Fruit fly (Drosophila melanogaster): ENCODE results near the gene ND-ACP.

Gene ND-ACP

dm6 chr3L:1352065-1352464, 22.3 kb downstream of the ND-ACP start:
- TF ChIP-seq CG30431 (GFP tag; optimal IDR thresholded peaks at IDR 0.05) = no peak
- peak; percentile 5 for TF ChIP-seq Blimp-1 (GFP tag; optimal IDR thresholded peaks at IDR 0.05)
- peak; percentile 16 for TF ChIP-seq chn (GFP tag; optimal IDR thresholded peaks at IDR 0.05)
- TF ChIP-seq Ets65A (GFP tag) = peak; percentile 71
- TF ChIP-seq CG12769 (tag; optimal IDR thresholded peaks at IDR 0.05) = peak; percentile 21
- peak; percentile 3 for TF ChIP-seq twi (tag; optimal IDR thresholded peaks at IDR 0.05)
- TF ChIP-seq Abd-B (GFP tag; optimal IDR thresholded peaks at IDR 0.05) = peak; percentile 43
- peak; percentile 78 for TF ChIP-seq row (GFP tag; IDR thresholded peaks at IDR 0.05)
- TF ChIP-seq jumu (GFP tag; optimal IDR thresholded peaks at IDR 0.05) = no peak
- peak; percentile 94 for TF ChIP-seq Dip2 (GFP tag; IDR thresholded peaks at IDR 0.05)
- peak; percentile 12 to 43 for TF ChIP-seq Pdp1 (GFP tag; optimal IDR thresholded peaks at IDR 0.05)
- peak; percentile 48 for TF ChIP-seq CG7839 (tag; optimal IDR thresholded peaks at IDR 0.05)
- peak; percentile 28 for TF ChIP-seq shn (GFP tag; optimal IDR thresholded peaks at IDR 0.05)
- TF ChIP-seq ci (GFP tag; IDR thresholded peaks at IDR 0.05) = peak; percentile 82
- TF ChIP-seq CG9215 (GFP tag; IDR thresholded peaks at IDR 0.05) = no peak
- TF ChIP-seq CG10274 (GFP tag; optimal IDR thresholded peaks at IDR 0.05) = no peak
- TF ChIP-seq Fer1 (GFP tag; optimal IDR thresholded peaks at IDR 0.05) = no peak
- TF ChIP-seq HmgZ (tag; optimal IDR thresholded peaks at IDR 0.05) = peak; percentile 70
- TF ChIP-seq Nf-YC (tag; optimal IDR thresholded peaks at IDR 0.05) = peak; percentile 40
- TF ChIP-seq Hand (GFP tag; optimal IDR thresholded peaks at IDR 0.05) = no peak
- 0 out of 3 replicates have a peak, but pooled peaks have one; percentile 21 for TF ChIP-seq Dbx (GFP tag; IDR thresholded peaks at IDR 0.05)
- no peak for TF ChIP-seq esg (GFP tag; conservative IDR thresholded peaks at IDR 0.05)
- no peak for TF ChIP-seq jigr1 (GFP tag; IDR thresholded peaks at IDR 0.05)
- TF ChIP-seq CG3726 (GFP tag; IDR thresholded peaks at IDR 0.05) = no peak
- TF ChIP-seq cg (GFP tag; optimal IDR thresholded peaks at IDR 0.05) = no peak
- peak; percentile 94 for TF ChIP-seq CG2129 (GFP tag; IDR thresholded peaks at IDR 0.05; ENCODE audit: partially characterized antibody)
- peak; percentile 28 for TF ChIP-seq Xbp1 (GFP tag; optimal IDR thresholded peaks at IDR 0.05)
- peak; percentile 57 for TF ChIP-seq CG10267 (tag; optimal IDR thresholded peaks at IDR 0.05)
- peak; percentile 10 for TF ChIP-seq caup (GFP tag; optimal IDR thresholded peaks at IDR 0.05; ENCODE audit: severe bottlenecking)
- TF ChIP-seq CG9817 (tag; optimal IDR thresholded peaks at IDR 0.05) = peak; percentile 13
- no peak for TF ChIP-seq seq (GFP tag; IDR thresholded peaks at IDR 0.05)
- peak; percentile 7 for TF ChIP-seq Dp (GFP tag; optimal IDR thresholded peaks at IDR 0.05)
- TF ChIP-seq prd (optimal IDR thresholded peaks at IDR 0.05) = no peak
- peak; percentile 40; the same call in 1 of the 3 replicates for TF ChIP-seq prd (GFP tag; IDR thresholded peaks at IDR 0.05)
- peak; percentile 11 for TF ChIP-seq CG17385 (GFP tag; optimal IDR thresholded peaks at IDR 0.05)
- peak; percentile 22 for TF ChIP-seq ems (GFP tag; optimal IDR thresholded peaks at IDR 0.05)
- TF ChIP-seq CG10462 (GFP tag; optimal IDR thresholded peaks at IDR 0.05) = peak; percentile 81
- TF ChIP-seq CG15011 (GFP tag; optimal IDR thresholded peaks at IDR 0.05) = no peak
- TF ChIP-seq YL-1 (GFP tag; optimal IDR thresholded peaks at IDR 0.05) = peak; percentile 33
- peak; percentile 13 for TF ChIP-seq wek (GFP tag; optimal IDR thresholded peaks at IDR 0.05)
- TF ChIP-seq CG15073 (GFP tag; optimal IDR thresholded peaks at IDR 0.05) = no peak
- TF ChIP-seq CG13624 (GFP tag; optimal IDR thresholded peaks at IDR 0.05) = peak; percentile 50
- TF ChIP-seq dm (GFP tag; optimal IDR thresholded peaks at IDR 0.05) = no peak
- TF ChIP-seq Doc2 (GFP tag; IDR thresholded peaks at IDR 0.05) = no peak
- no peak for TF ChIP-seq CG16815 (GFP tag; optimal IDR thresholded peaks at IDR 0.05)
- TF ChIP-seq CG1529 (GFP tag; optimal IDR thresholded peaks at IDR 0.05) = no peak
- no peak for TF ChIP-seq CG3407 (GFP tag; optimal IDR thresholded peaks at IDR 0.05)
- peak; percentile 48 for TF ChIP-seq CG11504 (tag; optimal IDR thresholded peaks at IDR 0.05)
- peak; percentile 34 for TF ChIP-seq pita (GFP tag; optimal IDR thresholded peaks at IDR 0.05)
- no peak for TF ChIP-seq CG10147 (GFP tag; optimal IDR thresholded peaks at IDR 0.05)
- peak; percentile 37 for TF ChIP-seq NC2β (GFP tag; optimal IDR thresholded peaks at IDR 0.05)
